Fruit fly (Drosophila melanogaster) whole organism, embryonic: ENCODE data around the gene CG13315.

Experiments used
- Ada2b ChIP-seq: fragments of 200-800 bp; sonication (Bioruptor generic); IDR thresholded peaks from 2 replicates; pipeline ENCODE4 v1.3.6; 2022; ENCODE audit warnings: missing biosample characterization, missing genetic modification characterization
- Antp ChIP-seq: fragments of 200-800 bp; sonication (Bioruptor generic); optimal IDR thresholded peaks from 3 replicates; lab custom pipeline; 2016; ENCODE audit warnings: missing biosample characterization, missing genetic modification characterization
- Blimp-1 ChIP-seq: fragments of 200-800 bp; sonication (Bioruptor generic); optimal IDR thresholded peaks from 3 replicates; lab custom pipeline; 2018; ENCODE audit warnings: missing biosample characterization, missing genetic modification characterization, mild to moderate bottlenecking, moderate library complexity, missing genetic modification reagents
- CG10321 ChIP-seq: fragments of 200-800 bp; sonication (Bioruptor generic); IDR thresholded peaks from 2 replicates; pipeline ENCODE4 v1.3.6; 2022; ENCODE audit warnings: missing biosample characterization, missing genetic modification characterization
- CG10959 ChIP-seq: fragments of 200-800 bp; sonication (Bioruptor generic); IDR thresholded peaks from 2 replicates; pipeline ENCODE4 v1.3.6; 2022; ENCODE audit warnings: missing biosample characterization, missing genetic modification characterization
- CG11456 ChIP-seq: fragments of 200-800 bp; sonication (Bioruptor generic); IDR thresholded peaks from 3 replicates; pipeline ENCODE4 v1.3.6; 2022; ENCODE audit warnings: missing biosample characterization, missing genetic modification characterization
- CG11560 ChIP-seq: fragments of 200-800 bp; sonication (Bioruptor generic); IDR thresholded peaks from 3 replicates; pipeline ENCODE4 v1.3.6; 2022; ENCODE audit warnings: missing biosample characterization, missing genetic modification characterization
- CG12391 ChIP-seq: fragments of 200-800 bp; sonication (Bioruptor generic); optimal IDR thresholded peaks from 3 replicates; lab custom pipeline; 2018; ENCODE audit warnings: missing biosample characterization, mild to moderate bottlenecking, missing genetic modification characterization, moderate library complexity
- CG15011 ChIP-seq: fragments of 200-800 bp; sonication (Bioruptor generic); optimal IDR thresholded peaks from 3 replicates; lab custom pipeline; 2018; ENCODE audit warnings: missing biosample characterization, mild to moderate bottlenecking, missing genetic modification characterization
- CG15696 ChIP-seq: fragments of 200-800 bp; sonication (Bioruptor generic); optimal IDR thresholded peaks from 2 replicates; lab custom pipeline; 2019; ENCODE audit warnings: missing biosample characterization, mild to moderate bottlenecking, missing genetic modification characterization, moderate library complexity
- CG1647 ChIP-seq: fragments of 200-800 bp; sonication (Bioruptor generic); optimal IDR thresholded peaks from 3 replicates; lab custom pipeline; 2016; ENCODE audit warnings: missing biosample characterization, missing genetic modification characterization
- CG2199 ChIP-seq: fragments of 200-800 bp; sonication (Bioruptor generic); IDR thresholded peaks from 3 replicates; pipeline ENCODE4 v1.3.6; 2022; ENCODE audit warnings: missing biosample characterization, missing genetic modification characterization
- CG33557 ChIP-seq: fragments of 200-800 bp; sonication (Bioruptor generic); optimal IDR thresholded peaks from 2 replicates; lab custom pipeline; 2019; ENCODE audit warnings: missing biosample characterization, mild to moderate bottlenecking, missing genetic modification characterization, moderate library complexity
- CG34224 ChIP-seq: fragments of 200-800 bp; sonication (Bioruptor generic); IDR thresholded peaks from 3 replicates; pipeline ENCODE4 v1.3.6; 2022; ENCODE audit warnings: missing biosample characterization, missing genetic modification characterization; ENCODE audit not compliant: partially characterized antibody
- CG43689 ChIP-seq: fragments of 200-800 bp; sonication (Bioruptor generic); IDR thresholded peaks from 2 replicates; pipeline ENCODE4 v1.3.6; 2022; ENCODE audit warnings: missing biosample characterization, missing genetic modification characterization
- CG8089 ChIP-seq: fragments of 200-800 bp; sonication (Bioruptor generic); optimal IDR thresholded peaks from 3 replicates; lab custom pipeline; 2016; ENCODE audit warnings: missing biosample characterization, missing genetic modification characterization
- CG8281 ChIP-seq: fragments of 200-800 bp; sonication (Bioruptor generic); optimal IDR thresholded peaks from 2 replicates; lab custom pipeline; 2018; ENCODE audit warnings: missing biosample characterization, mild to moderate bottlenecking, missing genetic modification characterization, moderate library complexity
- CrebB ChIP-seq: fragments of 200-800 bp; sonication (Bioruptor generic); optimal IDR thresholded peaks from 3 replicates; lab custom pipeline; 2018; ENCODE audit warnings: missing biosample characterization, mild to moderate bottlenecking, missing genetic modification characterization
- Dref ChIP-seq: fragments of 200-800 bp; sonication (Bioruptor generic); IDR thresholded peaks from 2 replicates; pipeline ENCODE4 v1.3.6; 2022; ENCODE audit warnings: missing biosample characterization, missing genetic modification characterization
- E2f1 ChIP-seq: fragments of 200-800 bp; sonication (Bioruptor generic); IDR thresholded peaks from 2 replicates; pipeline ENCODE4 v1.3.6; 2022; ENCODE audit warnings: missing biosample characterization, missing genetic modification characterization
- E2f2 ChIP-seq: fragments of 200-800 bp; sonication (Bioruptor generic); IDR thresholded peaks from 2 replicates; pipeline ENCODE4 v1.3.6; 2022; ENCODE audit warnings: missing biosample characterization, missing genetic modification characterization
- Ets65A ChIP-seq: fragments of 200-800 bp; sonication (Bioruptor generic); peaks from one replicate; lab custom pipeline; 2016; ENCODE audit warnings: missing biosample characterization, missing genetic modification characterization
- H15 ChIP-seq: fragments of 200-800 bp; sonication (Bioruptor generic); IDR thresholded peaks from 3 replicates; pipeline ENCODE4 v1.3.6; 2022; ENCODE audit warnings: missing biosample characterization, missing genetic modification characterization
- Hr39 ChIP-seq: fragments of >200 bp; optimal IDR thresholded peaks from 2 replicates; lab custom pipeline; 2017
- Lim3 ChIP-seq: fragments of 200-800 bp; sonication (Bioruptor generic); IDR thresholded peaks from 2 replicates; pipeline ENCODE4 v1.3.6; 2022; ENCODE audit warnings: missing biosample characterization, missing genetic modification characterization
- Mad ChIP-seq: fragments of 200-800 bp; sonication (Bioruptor generic); optimal IDR thresholded peaks from 2 replicates; lab custom pipeline; 2016; ENCODE audit warnings: missing biosample characterization, missing genetic modification characterization
- Med ChIP-seq: fragments of 200-800 bp; sonication (Bioruptor generic); peaks from one replicate; lab custom pipeline; 2016; ENCODE audit warnings: missing biosample characterization, missing genetic modification characterization, mild to moderate bottlenecking, inconsistent platforms, moderate library complexity
- Meics ChIP-seq: fragments of 200-800 bp; sonication (Bioruptor generic); optimal IDR thresholded peaks from 2 replicates; lab custom pipeline; 2017; ENCODE audit warnings: missing biosample characterization, mild to moderate bottlenecking, missing genetic modification characterization
- Pdp1 ChIP-seq, 2 experiments: fragments of 200-800 bp; sonication (Bioruptor generic); optimal IDR thresholded peaks; 3 replicates each; lab custom pipeline; 2016; ENCODE audit warnings: missing biosample characterization in 2 of 2, missing genetic modification characterization in 2 of 2, mild to moderate bottlenecking in 1 of 2, moderate library complexity in 1 of 2
- Ravus ChIP-seq: fragments of 200-800 bp; sonication (Bioruptor generic); IDR thresholded peaks from 2 replicates; pipeline ENCODE4 v1.3.6; 2022; ENCODE audit warnings: missing biosample characterization, missing genetic modification characterization
- Rx ChIP-seq: fragments of 200-800 bp; sonication (Bioruptor generic); IDR thresholded peaks from 2 replicates; pipeline ENCODE4 v1.3.6; 2022; ENCODE audit warnings: missing biosample characterization, missing genetic modification characterization
- Side ChIP-seq: fragments of 200-800 bp; sonication (Bioruptor generic); optimal IDR thresholded peaks from 2 replicates; lab custom pipeline; 2016; ENCODE audit warnings: missing biosample characterization, missing genetic modification characterization
- Taf1 ChIP-seq: fragments of 200-800 bp; sonication (Bioruptor generic); IDR thresholded peaks from 2 replicates; pipeline ENCODE4 v1.3.6; 2022; ENCODE audit warnings: missing biosample characterization, missing genetic modification characterization
- Xbp1 ChIP-seq: fragments of 200-800 bp; sonication (Bioruptor generic); optimal IDR thresholded peaks from 3 replicates; lab custom pipeline; 2016; ENCODE audit warnings: missing biosample characterization, mild to moderate bottlenecking, missing genetic modification characterization
- ap ChIP-seq: fragments of 200-800 bp; sonication (Bioruptor generic); IDR thresholded peaks from 2 replicates; pipeline ENCODE4 v1.3.6; 2022; ENCODE audit warnings: missing biosample characterization, missing genetic modification characterization
- ash1 ChIP-seq: fragments of 200-800 bp; sonication (Bioruptor generic); optimal IDR thresholded peaks from 2 replicates; lab custom pipeline; 2018; ENCODE audit warnings: missing biosample characterization, mild to moderate bottlenecking, missing genetic modification characterization
- chinmo ChIP-seq: fragments of 200-800 bp; sonication (Bioruptor generic); IDR thresholded peaks from 4 replicates; pipeline ENCODE4 v1.3.6; 2022; ENCODE audit warnings: missing biosample characterization, missing genetic modification characterization; ENCODE audit not compliant: partially characterized antibody
- croc ChIP-seq: fragments of 200-800 bp; sonication (Bioruptor generic); conservative IDR thresholded peaks from 3 replicates; pipeline ENCODE4 v1.3.6; 2022; ENCODE audit warnings: missing biosample characterization, missing genetic modification characterization
- fd3F ChIP-seq: fragments of 200-800 bp; sonication (Bioruptor generic); optimal IDR thresholded peaks from 2 replicates; lab custom pipeline; 2018; ENCODE audit warnings: missing biosample characterization, mild to moderate bottlenecking, missing genetic modification characterization, moderate library complexity
- ftz-f1 ChIP-seq: fragments of 200-800 bp; sonication (Bioruptor generic); optimal IDR thresholded peaks from 2 replicates; lab custom pipeline; 2016; ENCODE audit warnings: missing biosample characterization, missing genetic modification characterization
- hb ChIP-seq: fragments of 200-800 bp; sonication (Bioruptor generic); IDR thresholded peaks from 3 replicates; pipeline ENCODE4 v1.3.6; 2022; ENCODE audit warnings: missing biosample characterization, missing genetic modification characterization; ENCODE audit not compliant: partially characterized antibody
- nerfin-2 ChIP-seq: fragments of 200-800 bp; sonication (Bioruptor generic); IDR thresholded peaks from 2 replicates; pipeline ENCODE4 v1.3.6; 2022; ENCODE audit warnings: missing biosample characterization, missing genetic modification characterization; ENCODE audit not compliant: partially characterized antibody
- nmo ChIP-seq: fragments of 200-800 bp; sonication (Bioruptor generic); optimal IDR thresholded peaks from 2 replicates; lab custom pipeline; 2018; ENCODE audit warnings: missing biosample characterization, mild to moderate bottlenecking, missing genetic modification characterization, moderate library complexity
- pan ChIP-seq, 4 experiments: fragments of >200 bp in 3 of 4; fragments of 200-800 bp in 1 of 4; sonication (Bioruptor generic) in 1 of 4; optimal IDR thresholded peaks in 3 of 4; IDR thresholded peaks in 1 of 4; 2 replicates each; pipeline versions ENCODE4 v1.3.6 to Lab custom; 2017 to 2022; ENCODE audit warnings: missing biosample characterization in 2 of 4, missing genetic modification characterization in 2 of 4, mixed read lengths in 1 of 4
- pfk ChIP-seq: fragments of 200-800 bp; sonication (Bioruptor generic); optimal IDR thresholded peaks from 2 replicates; lab custom pipeline; 2018; ENCODE audit warnings: missing biosample characterization, mild to moderate bottlenecking, missing genetic modification characterization, moderate library complexity
- phol ChIP-seq: fragments of 200-800 bp; sonication (Bioruptor generic); optimal IDR thresholded peaks from 3 replicates; lab custom pipeline; 2018; ENCODE audit warnings: missing biosample characterization, mild to moderate bottlenecking, missing genetic modification characterization, moderate library complexity
- pita ChIP-seq: fragments of 200-800 bp; sonication (Bioruptor generic); optimal IDR thresholded peaks from 2 replicates; lab custom pipeline; 2017; ENCODE audit warnings: missing biosample characterization, mild to moderate bottlenecking, missing genetic modification characterization
- psq ChIP-seq: fragments of 200-800 bp; sonication (Bioruptor generic); optimal IDR thresholded peaks from 2 replicates; lab custom pipeline; 2017; ENCODE audit warnings: missing biosample characterization, missing genetic modification characterization
- sob ChIP-seq: fragments of 200-800 bp; sonication (Bioruptor generic); IDR thresholded peaks from 2 replicates; pipeline ENCODE4 v1.3.6; 2022; ENCODE audit warnings: missing biosample characterization, missing genetic modification characterization
- sr ChIP-seq: fragments of 200-800 bp; sonication (Bioruptor generic); IDR thresholded peaks from 3 replicates; pipeline ENCODE4 v1.3.6; 2022; ENCODE audit warnings: missing biosample characterization, missing genetic modification characterization

Gene CG13315

DNA sequence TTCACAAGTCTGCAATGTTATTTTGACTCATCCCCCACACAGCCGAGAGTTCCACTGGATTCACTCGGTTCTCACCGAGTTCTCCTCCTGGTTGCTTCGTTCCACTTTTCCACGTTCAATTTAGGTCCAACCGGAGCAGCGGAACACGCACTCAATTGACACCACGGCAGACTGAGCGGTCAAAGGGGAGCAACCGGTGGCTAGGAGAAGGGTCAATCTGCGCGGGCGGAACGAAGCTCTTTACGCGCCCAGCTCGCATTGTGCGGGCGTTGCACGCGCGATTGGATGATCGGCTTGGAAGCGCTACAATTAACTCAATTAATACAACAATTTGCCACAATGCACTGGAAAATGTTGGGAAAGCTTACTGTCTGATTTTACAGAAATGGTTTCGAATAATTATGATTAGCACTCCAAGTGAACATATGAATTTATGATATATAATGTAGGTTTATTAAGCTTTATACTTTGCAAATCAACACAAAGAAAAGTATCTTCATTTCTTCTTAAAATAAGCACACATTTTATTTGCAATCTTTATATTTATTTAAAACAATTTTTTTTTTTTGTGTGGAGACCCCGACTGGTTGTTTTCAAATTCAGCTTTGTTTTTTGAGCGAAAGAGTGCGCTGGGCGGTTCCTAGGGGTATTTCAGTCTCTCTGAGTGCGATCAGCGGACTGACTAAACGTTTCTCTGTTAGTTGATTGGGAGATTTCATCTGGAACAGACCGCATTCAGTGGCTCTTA lies 4.1 kb upstream of the CG13315 start, which contains the start of gene CG32032 (continued):
- TF ChIP-seq croc (GFP tag; lab: Robert Waterston, UW) (no peak), Blimp-1 (GFP tag; lab: Kevin White, UChicago) (no peak), ftz-f1 (no peak), CG2199 (GFP tag; lab: Robert Waterston, UW) (no peak), CG12391 (tag; lab: Kevin White, UChicago) (peak; percentile 13), CG43689 (GFP tag; lab: Robert Waterston, UW) (no peak), CG11456 (0 out of 3 replicates have a peak, but pooled peaks have one; percentile 62), CG11560 (tag; lab: Robert Waterston, UW) (no peak), CG10321 (GFP tag; lab: Robert Waterston, UW) (no peak), Xbp1 (GFP tag; lab: Kevin White, UChicago) (peak; percentile 7), pan (optimal IDR thresholded peaks at IDR 0.05; lab: Kevin White, UChicago) (no peak), pan (GFP tag; optimal IDR thresholded peaks at IDR 0.05 in 1 of 2, IDR thresholded peaks at IDR 0.05 in 1 of 2) (peak in 1 of 2 experiments; percentile 9), pita (GFP tag; lab: Kevin White, UChicago) (no peak), CG15696 (no peak), CG10959 (GFP tag; lab: Robert Waterston, UW) (0 out of 2 replicates have a peak, but pooled peaks have one; percentile 12), psq (GFP tag; lab: Kevin White, UChicago) (no peak), CG34224 (GFP tag; lab: Robert Waterston, UW) (no peak), CG1647 (GFP tag; lab: Kevin White, UChicago) (no peak), Antp (GFP tag; lab: Kevin White, UChicago) (no peak), ash1 (GFP tag; lab: Kevin White, UChicago) (no peak), fd3F (no peak), CG15011 (GFP tag; lab: Kevin White, UChicago) (no peak), H15 (no peak), CG33557 (no peak), Ets65A (GFP tag; lab: Kevin White, UChicago) (peak; percentile 32), Ravus (no peak), nmo (GFP tag; lab: Kevin White, UChicago) (peak; percentile 10), Side (no peak), Ada2b (GFP tag; lab: Robert Waterston, UW) (no peak), Taf1 (no peak), Lim3 (no peak), chinmo (GFP tag; lab: Robert Waterston, UW) (no peak), phol (peak; percentile 24), sr (GFP tag; lab: Robert Waterston, UW) (no peak), Med (GFP tag; lab: Kevin White, UChicago) (peak; percentile 14), CrebB (tag; lab: Kevin White, UChicago) (no peak), ap (no peak), E2f1 (GFP tag; lab: Robert Waterston, UW) (0 out of 2 replicates have a peak, but pooled peaks have one; percentile 35), Dref (GFP tag; lab: Robert Waterston, UW) (no peak), Rx (GFP tag; lab: Robert Waterston, UW) (no peak), pfk (GFP tag; lab: Kevin White, UChicago) (no peak), CG8281 (no peak), Mad (GFP tag; lab: Kevin White, UChicago) (no peak), nerfin-2 (no peak), Meics (GFP tag; lab: Kevin White, UChicago) (peak; percentile 37), hb (GFP tag; lab: Robert Waterston, UW) (no peak), Pdp1 (GFP tag; optimal IDR thresholded peaks at IDR 0.05; lab: Kevin White, UChicago) (no peak), CG8089 (no peak), sob (GFP tag; lab: Robert Waterston, UW) (no peak), Hr39 (lab: Kevin White, UChicago) (no peak), E2f2 (GFP tag; lab: Robert Waterston, UW) (0 out of 2 replicates have a peak, but pooled peaks have one; percentile 12)
